Worm (Caenorhabditis elegans) whole organism, L4/young adult: Measurements from ENCODE around the gene nhr-107.

ENCODE experiments used
- W03F9.2 ChIP-seq: fragments of 150-350 bp; optimal IDR thresholded peaks from 2 replicates; lab custom pipeline; 2014; ENCODE audit warnings: missing biosample characterization, missing genetic modification characterization
- dao-5 ChIP-seq: sonication (generic microtip); optimal IDR thresholded peaks from 2 replicates; lab custom pipeline; 2016; ENCODE audit warnings: missing genotype, missing genetic modification characterization, moderate library complexity, missing compliant biosample characterization
- him-1 ChIP-seq: sonication (generic microtip); optimal IDR thresholded peaks from 2 replicates; lab custom pipeline; 2016; ENCODE audit warnings: missing genotype, missing genetic modification reagents, missing genetic modification characterization, missing compliant biosample characterization

ce11 chrV:6971567-6971966 lies 25.3 kb downstream of the nhr-107 start, which contains the start of gene srx-59:
- TF ChIP-seq him-1 (tag; lab: Kevin White, UChicago) (no peak), W03F9.2 (tag; lab: Kevin White, UChicago) (no peak), dao-5 (tag; lab: Kevin White, UChicago) (no peak)
